Worm (Caenorhabditis elegans): ENCODE data around the gene AH9.6.
A peak's percentile ranks its signal among the peaks of the same experiment; 100 is the strongest.

The AH9.6 gene

ce11 chrX:2226875-2227355, 41.0 kb downstream of the AH9.6 start (continued):
- TF ChIP-seq lin-35 (GFP tag; optimal IDR thresholded peaks at IDR 0.05) (peak in 1 of 3 experiments; percentile 75), die-1 (tag; optimal IDR thresholded peaks at IDR 0.05) (peak; percentile 93), ztf-22 (GFP tag; optimal IDR thresholded peaks at IDR 0.05) (peak; percentile 62), lag-1 (GFP tag; IDR thresholded peaks at IDR 0.05) (no peak), hsf-1 (GFP tag; IDR thresholded peaks at IDR 0.05) (0 out of 2 replicates have a peak, but pooled peaks have one; percentile 47), ceh-58 (GFP tag; IDR thresholded peaks at IDR 0.05) (no peak), tlf-1 (GFP tag; optimal IDR thresholded peaks at IDR 0.05) (peak; percentile 65), T26A5.8 (tag; optimal IDR thresholded peaks at IDR 0.05) (no peak), ama-1 (optimal IDR thresholded peaks at IDR 0.05) (no peak), ama-1 (GFP tag; optimal IDR thresholded peaks at IDR 0.05) (peak; percentile 13 to 91), pha-4 (tag; optimal IDR thresholded peaks at IDR 0.05) (no peak), ceh-40 (GFP tag; IDR thresholded peaks at IDR 0.05) (no peak), mcd-1 (GFP tag; IDR thresholded peaks at IDR 0.05) (peak; percentile 59), snpc-1.1 (tag; optimal IDR thresholded peaks at IDR 0.05; ENCODE audit: insufficient read depth) (peak; percentile 36), dpl-1 (GFP tag; optimal IDR thresholded peaks at IDR 0.05) (no peak), T07F8.4 (tag; optimal IDR thresholded peaks at IDR 0.05) (peak; percentile 55), C17E4.6 (GFP tag; IDR thresholded peaks at IDR 0.05) (no peak), nhr-179 (tag; optimal IDR thresholded peaks at IDR 0.05) (peak; percentile 31), ztf-25 (GFP tag; IDR thresholded peaks at IDR 0.05) (peak; percentile 86), B0261.1 (tag; optimal IDR thresholded peaks at IDR 0.05) (peak; percentile 91), nhr-120 (GFP tag; IDR thresholded peaks at IDR 0.05) (0 out of 2 replicates have a peak, but pooled peaks have one; percentile 53), him-1 (tag; optimal IDR thresholded peaks at IDR 0.05) (peak; percentile 92), attf-5 (GFP tag; optimal IDR thresholded peaks at IDR 0.05) (peak; percentile 64), ztf-18 (tag; optimal IDR thresholded peaks at IDR 0.05) (peak; percentile 72), rpc-1 (optimal IDR thresholded peaks at IDR 0.05) (peak; percentile 95), rpc-1 (tag; optimal IDR thresholded peaks at IDR 0.05) (peak; percentile 89), mes-4 (tag; optimal IDR thresholded peaks at IDR 0.05) (peak; percentile 84), D2030.7 (GFP tag; IDR thresholded peaks at IDR 0.05) (peak; percentile 72), ztf-26 (tag; optimal IDR thresholded peaks at IDR 0.05) (peak; percentile 72), F37B4.10 (GFP tag; IDR thresholded peaks at IDR 0.05) (no peak), aptf-3 (GFP tag; IDR thresholded peaks at IDR 0.05) (peak; percentile 58; the same call in 1 of the 2 replicates), madf-3 (GFP tag; IDR thresholded peaks at IDR 0.05) (no peak), sea-2 (GFP tag; IDR thresholded peaks at IDR 0.05) (no peak), ceh-79 (tag; optimal IDR thresholded peaks at IDR 0.05) (no peak), snpc-3.4 (tag; optimal IDR thresholded peaks at IDR 0.05) (peak; percentile 60), nhr-27 (tag; optimal IDR thresholded peaks at IDR 0.05) (no peak), nhr-80 (tag; optimal IDR thresholded peaks at IDR 0.05) (peak; percentile 18), hmg-1.2 (GFP tag; IDR thresholded peaks at IDR 0.05) (peak; percentile 80), attf-6 (GFP tag; IDR thresholded peaks at IDR 0.05) (no peak), lsl-1 (GFP tag; optimal IDR thresholded peaks at IDR 0.05) (peak; percentile 14), F22D6.2 (tag; optimal IDR thresholded peaks at IDR 0.05) (peak; percentile 18), Y79H2A.3 (GFP tag; conservative IDR thresholded peaks at IDR 0.05) (peak; percentile 46; the same call in 1 of the 2 replicates), madf-8 (GFP tag; conservative IDR thresholded peaks at IDR 0.05) (no peak), let-607 (tag; optimal IDR thresholded peaks at IDR 0.05) (peak; percentile 29 to 37), Y56A3A.18 (GFP tag; IDR thresholded peaks at IDR 0.05) (peak; percentile 84), cebp-2 (GFP tag; IDR thresholded peaks at IDR 0.05) (0 out of 2 replicates have a peak, but pooled peaks have one; percentile 37), Y53F4B.3 (GFP tag; IDR thresholded peaks at IDR 0.05) (no peak), lin-26 (GFP tag; IDR thresholded peaks at IDR 0.05) (peak; percentile 87), tbp1 (GFP tag; optimal IDR thresholded peaks at IDR 0.05) (peak; percentile 92), lin-40 (tag; optimal IDR thresholded peaks at IDR 0.05) (peak; percentile 75)
